Worm (Caenorhabditis elegans) whole organism, L1 larva: ENCODE data around the gene pxd-1.
A peak's percentile ranks its signal among the peaks of the same experiment; 100 is the strongest.

Experiments used
- C34B4.2 ChIP-seq: sonication (generic microtip); optimal IDR thresholded peaks from 2 replicates; lab custom pipeline; 2017; ENCODE audit warnings: mild to moderate bottlenecking, missing genetic modification characterization, missing compliant biosample characterization
- F16B12.6 ChIP-seq: fragments of 150-350 bp; optimal IDR thresholded peaks from 2 replicates; lab custom pipeline; 2014; ENCODE audit warnings: missing biosample characterization, missing genetic modification characterization
- aly-2 ChIP-seq: fragments of 150-350 bp; optimal IDR thresholded peaks from 2 replicates; lab custom pipeline; 2014; ENCODE audit warnings: missing biosample characterization, missing genetic modification characterization
- ceh-82 ChIP-seq, 3 experiments: fragments of 150-350 bp in 1 of 3; sonication (generic microtip) in 2 of 3; optimal IDR thresholded peaks; 2 replicates each; lab custom pipeline; 2014 to 2017; ENCODE audit warnings: missing biosample characterization in 3 of 3, missing genetic modification characterization in 3 of 3
- ceh-90 ChIP-seq: sonication (generic microtip); optimal IDR thresholded peaks from 2 replicates; lab custom pipeline; 2016; ENCODE audit warnings: missing genetic modification characterization, missing compliant biosample characterization
- dpl-1 ChIP-seq, 3 experiments: fragments of 150-350 bp in 2 of 3; sonication (generic microtip) in 1 of 3; optimal IDR thresholded peaks; 2 replicates each; lab custom pipeline; 2014 to 2017; ENCODE audit warnings: missing biosample characterization in 3 of 3, missing genetic modification characterization in 3 of 3, missing genetic modification reagents in 3 of 3
- dsc-1 ChIP-seq: sonication (generic microtip); optimal IDR thresholded peaks from 2 replicates; lab custom pipeline; 2016; ENCODE audit warnings: mild to moderate bottlenecking, missing genetic modification characterization, missing compliant biosample characterization
- efl-1 ChIP-seq, 4 experiments: fragments of 150-350 bp; optimal IDR thresholded peaks in 3 of 4; peaks in 1 of 4; 1 replicate in 1 of 4; 2 replicates in 3 of 4; lab custom pipeline; 2014; ENCODE audit warnings: missing biosample characterization in 2 of 4, missing genetic modification characterization in 2 of 4, missing genetic modification reagents in 2 of 4
- fkh-10 ChIP-seq: sonication (generic microtip); optimal IDR thresholded peaks from 2 replicates; lab custom pipeline; 2017; ENCODE audit warnings: missing biosample characterization, missing genetic modification reagents, missing genetic modification characterization
- fkh-8 ChIP-seq: sonication (generic microtip); optimal IDR thresholded peaks from 2 replicates; lab custom pipeline; 2016; ENCODE audit warnings: mild to moderate bottlenecking, missing genetic modification characterization, missing compliant biosample characterization
- fos-1 ChIP-seq: fragments of 150-350 bp; optimal IDR thresholded peaks from 2 replicates; lab custom pipeline; 2014; ENCODE audit warnings: missing biosample characterization, missing genetic modification characterization
- grh-1 ChIP-seq: fragments of 200-800 bp; sonication (Bioruptor generic); IDR thresholded peaks from 2 replicates; pipeline ENCODE4 v1.3.6; 2022; ENCODE audit warnings: missing genetic modification reagents, missing genetic modification characterization, missing compliant biosample characterization
- hlh-17 ChIP-seq: fragments of 200-800 bp; sonication (Bioruptor generic); optimal IDR thresholded peaks from 2 replicates; lab custom pipeline; 2018; ENCODE audit warnings: missing genetic modification characterization, mild to moderate bottlenecking, missing compliant biosample characterization, moderate library complexity, borderline replicate concordance
- isw-1 ChIP-seq: fragments of 200-800 bp; sonication (Bioruptor generic); IDR thresholded peaks from 2 replicates; pipeline ENCODE4 v1.3.6; 2022; ENCODE audit warnings: missing genetic modification characterization, missing compliant biosample characterization
- lin-14 ChIP-seq: fragments of 200-800 bp; sonication (Bioruptor generic); optimal IDR thresholded peaks from 2 replicates; lab custom pipeline; 2018; ENCODE audit warnings: mild to moderate bottlenecking, missing genetic modification characterization, moderate library complexity, missing compliant biosample characterization
- lin-15B ChIP-seq: fragments of 150-350 bp; sonication (generic microtip); optimal IDR thresholded peaks from 3 replicates; lab custom pipeline; 2014; ENCODE audit warnings: missing biosample characterization, missing genetic modification characterization
- lir-3 ChIP-seq: sonication (generic microtip); optimal IDR thresholded peaks from 2 replicates; lab custom pipeline; 2016; ENCODE audit warnings: mild to moderate bottlenecking, missing genetic modification characterization, moderate library complexity, missing compliant biosample characterization; ENCODE audit not compliant: poor library complexity
- lsy-2 ChIP-seq, 2 experiments: fragments of 150-350 bp; optimal IDR thresholded peaks; 2 replicates each; lab custom pipeline; 2014; ENCODE audit warnings: missing biosample characterization in 2 of 2, missing genetic modification characterization in 2 of 2
- nhr-11 ChIP-seq: fragments of 150-350 bp; optimal IDR thresholded peaks from 2 replicates; lab custom pipeline; 2014; ENCODE audit warnings: missing biosample characterization, missing genetic modification characterization
- nhr-12 ChIP-seq: sonication (generic microtip); optimal IDR thresholded peaks from 2 replicates; lab custom pipeline; 2017; ENCODE audit warnings: missing biosample characterization, missing genetic modification characterization
- nhr-20 ChIP-seq: sonication (generic microtip); optimal IDR thresholded peaks from 2 replicates; lab custom pipeline; 2016; ENCODE audit warnings: mild to moderate bottlenecking, missing genetic modification characterization, missing compliant biosample characterization
- nhr-237 ChIP-seq: fragments of 150-350 bp; optimal IDR thresholded peaks from 2 replicates; lab custom pipeline; 2014; ENCODE audit warnings: missing biosample characterization, missing genetic modification characterization
- nhr-28 ChIP-seq: fragments of 150-350 bp; optimal IDR thresholded peaks from 2 replicates; lab custom pipeline; 2014; ENCODE audit warnings: missing biosample characterization, missing genetic modification characterization
- nhr-71 ChIP-seq: sonication (generic microtip); optimal IDR thresholded peaks from 2 replicates; lab custom pipeline; 2016; ENCODE audit warnings: mild to moderate bottlenecking, missing genetic modification characterization, moderate library complexity, missing compliant biosample characterization
- nhr-77 ChIP-seq: fragments of 150-350 bp; optimal IDR thresholded peaks from 2 replicates; lab custom pipeline; 2014; ENCODE audit warnings: missing biosample characterization, missing genetic modification characterization
- nhr-85 ChIP-seq: sonication (generic microtip); peaks from one replicate; lab custom pipeline; 2016; ENCODE audit warnings: missing genetic modification characterization, inconsistent platforms, missing compliant biosample characterization
- nhr-90 ChIP-seq: sonication (generic microtip); optimal IDR thresholded peaks from 2 replicates; lab custom pipeline; 2016; ENCODE audit warnings: mild to moderate bottlenecking, missing genetic modification characterization, missing compliant biosample characterization; ENCODE audit not compliant: poor library complexity
- pag-3 ChIP-seq: sonication (generic microtip); optimal IDR thresholded peaks from 2 replicates; lab custom pipeline; 2017; ENCODE audit warnings: missing genetic modification characterization, mild to moderate bottlenecking, missing compliant biosample characterization, antibody characterized with exemption, borderline replicate concordance; ENCODE audit not compliant: insufficient read depth
- pax-3 ChIP-seq: fragments of 200-800 bp; sonication (Bioruptor generic); optimal IDR thresholded peaks from 2 replicates; lab custom pipeline; 2018; ENCODE audit warnings: mild to moderate bottlenecking, missing genetic modification characterization, moderate library complexity, missing compliant biosample characterization
- rnt-1 ChIP-seq: sonication (generic microtip); optimal IDR thresholded peaks from 2 replicates; lab custom pipeline; 2016; ENCODE audit warnings: mild to moderate bottlenecking, missing genetic modification characterization, moderate library complexity, missing compliant biosample characterization
- sptf-1 ChIP-seq: fragments of 150-350 bp; optimal IDR thresholded peaks from 2 replicates; lab custom pipeline; 2014; ENCODE audit warnings: missing biosample characterization, missing genetic modification characterization
- swsn-7 ChIP-seq: sonication (generic microtip); optimal IDR thresholded peaks from 2 replicates; lab custom pipeline; 2016; ENCODE audit warnings: missing genetic modification characterization, missing compliant biosample characterization
- tbx-2 ChIP-seq: sonication (generic microtip); optimal IDR thresholded peaks from 2 replicates; lab custom pipeline; 2016; ENCODE audit warnings: missing genetic modification characterization, missing compliant biosample characterization
- tlp-1 ChIP-seq: fragments of 150-350 bp; optimal IDR thresholded peaks from 2 replicates; lab custom pipeline; 2014; ENCODE audit warnings: missing biosample characterization, missing genetic modification characterization
- unc-98 ChIP-seq: fragments of 200-800 bp; sonication (Bioruptor generic); IDR thresholded peaks from 2 replicates; pipeline ENCODE4 v1.3.6; 2022; ENCODE audit warnings: missing genetic modification characterization, missing compliant biosample characterization
- ztf-4 ChIP-seq: fragments of 150-350 bp; optimal IDR thresholded peaks from 2 replicates; lab custom pipeline; 2014; ENCODE audit warnings: missing biosample characterization, missing genetic modification characterization

Gene pxd-1

DNA sequence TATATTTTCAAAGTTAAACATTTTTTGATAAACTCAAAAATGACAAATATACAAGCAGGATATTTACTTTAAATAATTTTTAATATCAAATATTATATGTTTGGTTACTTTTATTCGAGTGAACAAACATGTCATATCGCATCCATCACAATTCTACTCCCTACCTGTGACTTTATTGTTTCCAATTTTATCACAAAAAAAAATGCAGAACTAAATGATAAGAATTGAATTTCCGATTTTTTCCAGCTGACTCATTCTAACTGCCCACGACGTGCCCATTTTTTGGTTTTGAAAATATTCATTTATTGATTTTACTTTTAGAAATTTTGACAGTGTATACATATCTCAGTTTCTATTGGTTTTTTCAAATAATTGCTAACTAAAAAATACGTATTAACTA is 5.0 kb downstream of the pxd-1 start:
- no peak for TF ChIP-seq fkh-8 (tag; lab: Kevin White, UChicago)
- TF ChIP-seq lin-14: no peak
- no peak for TF ChIP-seq nhr-90 (tag; lab: Kevin White, UChicago)
- TF ChIP-seq rnt-1 (tag; lab: Kevin White, UChicago): no peak
- no peak for TF ChIP-seq sptf-1
- TF ChIP-seq efl-1 (optimal IDR thresholded peaks at IDR 0.05; lab: Kevin White, UChicago): no peak
- TF ChIP-seq efl-1 (GFP tag; optimal IDR thresholded peaks at IDR 0.05 in 1 of 2; lab: Kevin White, UChicago): peak in 1 of 2 experiments; percentile 28
- TF ChIP-seq, all 84 proteins: peak for 1

DNA sequence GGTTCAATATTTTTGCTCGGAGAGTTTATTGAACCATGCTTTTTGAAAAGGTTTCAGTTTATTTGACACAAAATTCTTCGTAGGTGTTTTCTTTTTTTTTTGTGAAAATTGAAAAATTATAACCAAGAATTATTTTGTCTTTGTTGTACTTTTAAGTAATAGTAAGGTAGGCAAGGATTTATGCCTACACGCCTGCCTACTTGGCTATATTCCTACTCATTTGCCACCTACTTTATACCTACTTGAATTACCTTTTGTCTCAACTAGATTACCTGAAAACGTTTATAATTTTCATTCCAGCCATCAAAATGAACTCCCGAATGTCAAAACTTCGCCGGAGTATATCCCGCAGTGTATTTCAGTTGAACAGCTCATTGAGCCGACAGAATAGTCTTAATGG is 6.1 kb downstream of the pxd-1 start, which contains the start of gene C36E8.4:
TSS of gene C36E8.4 (plus strand) at position 301 of the 400 bp plus-strand sequence.
- TF ChIP-seq nhr-237 (tag; lab: Kevin White, UChicago) (no peak), ceh-82 (tag; optimal IDR thresholded peaks at IDR 0.05; lab: Kevin White, UChicago) (no peak), fkh-10 (GFP tag; lab: Kevin White, UChicago) (no peak), swsn-7 (tag; lab: Kevin White, UChicago) (no peak), F16B12.6 (no peak), nhr-11 (tag; lab: Kevin White, UChicago) (no peak), C34B4.2 (tag; lab: Kevin White, UChicago) (no peak), hlh-17 (GFP tag; lab: Kevin White, UChicago) (no peak), nhr-20 (tag; lab: Kevin White, UChicago) (no peak)

DNA sequence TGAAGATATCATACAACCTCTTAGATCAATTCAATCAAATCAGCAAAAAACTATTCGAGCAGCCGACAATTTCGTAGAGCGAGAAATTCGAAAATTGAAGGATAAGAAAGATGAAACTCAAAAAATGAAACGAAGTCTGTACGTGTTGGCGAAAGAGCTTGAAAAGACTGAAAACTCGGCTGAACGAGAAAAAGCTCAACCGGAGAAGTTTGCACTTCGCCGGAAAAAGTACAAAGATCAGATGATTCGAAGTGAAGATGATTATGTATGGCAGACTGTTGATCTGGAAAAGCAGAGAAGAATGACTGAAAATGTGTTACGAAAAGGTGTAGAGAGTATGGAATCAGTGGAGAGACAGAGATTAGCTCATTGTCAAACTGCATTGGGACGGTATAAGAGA is 7.1 kb downstream of the pxd-1 start:
- TF ChIP-seq nhr-11 (tag; lab: Kevin White, UChicago): no peak
- TF ChIP-seq unc-98 (GFP tag; lab: Robert Waterston, UW): no peak
- TF ChIP-seq nhr-77 (tag; lab: Kevin White, UChicago): no peak
- no peak for TF ChIP-seq dsc-1 (tag; lab: Kevin White, UChicago)
- TF ChIP-seq hlh-17 (GFP tag; lab: Kevin White, UChicago): no peak
- no peak for TF ChIP-seq isw-1 (GFP tag; lab: Robert Waterston, UW)
- TF ChIP-seq pag-3 (tag; lab: Kevin White, UChicago): no peak
- no peak for TF ChIP-seq nhr-85 (tag; lab: Kevin White, UChicago)
- no peak for TF ChIP-seq F16B12.6
- TF ChIP-seq lir-3: no peak
- TF ChIP-seq tbx-2: no peak
- no peak for TF ChIP-seq lin-15B
- TF ChIP-seq fkh-8 (tag; lab: Kevin White, UChicago): no peak
- TF ChIP-seq sptf-1: no peak
- TF ChIP-seq fos-1 (tag; lab: Kevin White, UChicago): no peak

DNA sequence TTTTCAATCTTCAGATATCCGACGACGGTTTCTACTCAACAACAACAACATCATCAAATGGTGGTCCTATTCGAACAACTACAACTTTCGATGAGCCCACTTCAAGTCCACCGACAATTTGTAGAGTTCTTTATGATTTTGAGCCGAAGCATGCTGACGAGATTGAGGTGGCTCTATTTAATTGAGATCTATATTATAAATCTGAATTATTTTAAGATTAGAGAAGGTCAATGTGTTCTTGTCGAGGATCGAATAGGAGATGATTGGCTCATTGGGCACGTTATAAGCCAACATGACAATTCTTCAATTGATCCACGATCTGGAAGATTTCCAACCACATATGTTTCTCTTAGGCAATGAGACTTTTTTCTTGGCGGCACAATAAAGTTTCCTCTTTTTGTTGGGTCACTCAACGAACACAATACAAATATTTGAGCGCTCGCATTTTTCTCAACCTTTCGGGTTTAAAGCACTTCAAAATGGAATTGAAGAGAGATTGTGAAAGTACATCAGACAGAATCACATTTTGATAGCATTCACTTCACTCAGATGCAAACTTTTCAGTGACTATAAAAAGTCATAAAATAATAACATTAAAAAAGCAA is 9.5 kb downstream of the pxd-1 start:
- TF ChIP-seq dpl-1 (GFP tag; optimal IDR thresholded peaks at IDR 0.05; lab: Kevin White, UChicago) (peak in 1 of 3 experiments; percentile 38), tlp-1 (tag; lab: Kevin White, UChicago) (peak; percentile 89), grh-1 (peak; percentile 28; the same call in 1 of the 2 replicates), ceh-90 (tag; lab: Kevin White, UChicago) (no peak), nhr-71 (tag; lab: Kevin White, UChicago) (peak; percentile 1), ztf-4 (peak; percentile 52), swsn-7 (tag; lab: Kevin White, UChicago) (no peak), aly-2 (tag; lab: Kevin White, UChicago) (peak; percentile 88), lin-14 (peak; percentile 20), nhr-77 (tag; lab: Kevin White, UChicago) (no peak), nhr-12 (tag; lab: Kevin White, UChicago) (no peak), pax-3 (tag; lab: Kevin White, UChicago) (no peak), nhr-90 (tag; lab: Kevin White, UChicago) (peak; percentile 17), efl-1 (optimal IDR thresholded peaks at IDR 0.05; lab: Kevin White, UChicago) (no peak), efl-1 (GFP tag; optimal IDR thresholded peaks at IDR 0.05 in 1 of 2; lab: Kevin White, UChicago) (peak in 1 of 2 experiments; percentile 92), nhr-28 (tag; lab: Kevin White, UChicago) (no peak), nhr-85 (tag; lab: Kevin White, UChicago) (peak; percentile 63), nhr-11 (tag; lab: Kevin White, UChicago) (no peak), lsy-2 (tag; optimal IDR thresholded peaks at IDR 0.05; lab: Kevin White, UChicago) (peak; percentile 11 to 23)
- TF ChIP-seq, all 84 proteins: peak for 11
